Fruit fly (Drosophila melanogaster) whole organism, embryonic: ENCODE results near the gene ND-23.

Experiments
- Antp ChIP-seq: fragments of 200-800 bp; sonication (Bioruptor generic); optimal IDR thresholded peaks from 3 replicates; lab custom pipeline; 2016; ENCODE audit warnings: missing biosample characterization, missing genetic modification characterization
- BEAF-32 ChIP-seq: fragments of 200-800 bp; sonication (Bioruptor generic); optimal IDR thresholded peaks from 3 replicates; lab custom pipeline; 2017; ENCODE audit warnings: missing biosample characterization, missing genetic modification characterization, mild to moderate bottlenecking, moderate library complexity, missing genetic modification reagents
- CG11093 ChIP-seq: fragments of 200-800 bp; sonication (Bioruptor generic); IDR thresholded peaks from 3 replicates; pipeline ENCODE4 v1.3.6; 2022; ENCODE audit warnings: missing biosample characterization, missing genetic modification characterization
- CG1233 ChIP-seq: fragments of 200-800 bp; sonication (Bioruptor generic); optimal IDR thresholded peaks from 4 replicates; lab custom pipeline; 2018; ENCODE audit warnings: missing biosample characterization, mild to moderate bottlenecking, missing genetic modification characterization
- CG12769 ChIP-seq: fragments of 200-800 bp; sonication (Bioruptor generic); optimal IDR thresholded peaks from 2 replicates; lab custom pipeline; 2019; ENCODE audit warnings: missing biosample characterization, mild to moderate bottlenecking, missing genetic modification characterization, moderate library complexity
- CG13287 ChIP-seq: fragments of 200-800 bp; sonication (Bioruptor generic); IDR thresholded peaks from 2 replicates; pipeline ENCODE4 v1.3.6; 2022; ENCODE audit warnings: missing biosample characterization, missing genetic modification characterization; ENCODE audit not compliant: partially characterized antibody
- CG15514 ChIP-seq: fragments of 200-800 bp; sonication (Bioruptor generic); optimal IDR thresholded peaks from 3 replicates; lab custom pipeline; 2017; ENCODE audit warnings: missing biosample characterization, missing genetic modification characterization, mild to moderate bottlenecking, moderate library complexity, missing genetic modification reagents
- CG1602 ChIP-seq: fragments of 200-800 bp; sonication (Bioruptor generic); optimal IDR thresholded peaks from 3 replicates; lab custom pipeline; 2016; ENCODE audit warnings: missing biosample characterization, missing genetic modification characterization
- CG1603 ChIP-seq: fragments of 200-800 bp; sonication (Bioruptor generic); optimal IDR thresholded peaks from 2 replicates; lab custom pipeline; 2019; ENCODE audit warnings: missing biosample characterization, mild to moderate bottlenecking, missing genetic modification characterization, moderate library complexity
- CG16779 ChIP-seq: fragments of 200-800 bp; sonication (Bioruptor generic); IDR thresholded peaks from 2 replicates; pipeline ENCODE4 v1.3.6; 2022; ENCODE audit warnings: missing biosample characterization, missing genetic modification characterization
- CG1832 ChIP-seq: fragments of 200-800 bp; sonication (Bioruptor generic); optimal IDR thresholded peaks from 2 replicates; lab custom pipeline; 2017; ENCODE audit warnings: missing biosample characterization, mild to moderate bottlenecking, missing genetic modification characterization, inconsistent platforms
- CG18599 ChIP-seq: fragments of 200-800 bp; sonication (Bioruptor generic); optimal IDR thresholded peaks from 3 replicates; lab custom pipeline; 2017; ENCODE audit warnings: missing biosample characterization, missing genetic modification characterization, mild to moderate bottlenecking, moderate library complexity, missing genetic modification reagents
- CG3065 ChIP-seq: fragments of 200-800 bp; sonication (Bioruptor generic); optimal IDR thresholded peaks from 2 replicates; lab custom pipeline; 2016; ENCODE audit warnings: missing biosample characterization, missing genetic modification characterization
- CG3726 ChIP-seq: fragments of 200-800 bp; sonication (Bioruptor generic); IDR thresholded peaks from 3 replicates; pipeline ENCODE4, ENCODE4 v1.3.6; 2022; ENCODE audit warnings: missing biosample characterization, missing genetic modification characterization
- CG4617 ChIP-seq: fragments of 200-800 bp; sonication (Bioruptor generic); optimal IDR thresholded peaks from 3 replicates; lab custom pipeline; 2016; ENCODE audit warnings: missing biosample characterization, missing genetic modification characterization, borderline replicate concordance
- CG7556 ChIP-seq: fragments of 200-800 bp; sonication (Bioruptor generic); optimal IDR thresholded peaks from 2 replicates; lab custom pipeline; 2017; ENCODE audit warnings: missing biosample characterization, mild to moderate bottlenecking, missing genetic modification characterization
- CG7963 ChIP-seq: fragments of 200-800 bp; sonication (Bioruptor generic); IDR thresholded peaks from 3 replicates; pipeline ENCODE4 v1.3.6; 2022; ENCODE audit warnings: missing biosample characterization, missing genetic modification characterization; ENCODE audit not compliant: partially characterized antibody
- CG9876 ChIP-seq: fragments of 200-800 bp; sonication (Bioruptor generic); optimal IDR thresholded peaks from 2 replicates; lab custom pipeline; 2016; ENCODE audit warnings: missing biosample characterization, missing genetic modification characterization
- D ChIP-seq, 2 experiments: fragments of 200-800 bp in 1 of 2; fragments of >200 bp in 1 of 2; sonication (Bioruptor generic) in 1 of 2; optimal IDR thresholded peaks; 2 replicates in 1 of 2; 3 replicates in 1 of 2; lab custom pipeline; 2017; ENCODE audit warnings: mild to moderate bottlenecking in 1 of 2, missing biosample characterization in 1 of 2, missing genetic modification characterization in 1 of 2, missing genetic modification reagents in 1 of 2
- Dbx ChIP-seq: fragments of 200-800 bp; sonication (Bioruptor generic); IDR thresholded peaks from 3 replicates; pipeline ENCODE4 v1.3.6; 2022; ENCODE audit warnings: missing biosample characterization, missing genetic modification characterization
- Dp ChIP-seq: fragments of 200-800 bp; sonication (Bioruptor generic); optimal IDR thresholded peaks from 2 replicates; lab custom pipeline; 2018; ENCODE audit warnings: missing biosample characterization, mild to moderate bottlenecking, missing genetic modification characterization, moderate library complexity
- ERR ChIP-seq: fragments of 200-800 bp; sonication (Bioruptor generic); optimal IDR thresholded peaks from 2 replicates; lab custom pipeline; 2016; ENCODE audit warnings: missing biosample characterization, missing genetic modification characterization
- HmgZ ChIP-seq: fragments of 200-800 bp; sonication (Bioruptor generic); optimal IDR thresholded peaks from 2 replicates; lab custom pipeline; 2018; ENCODE audit warnings: missing biosample characterization, mild to moderate bottlenecking, missing genetic modification characterization
- Hr51 ChIP-seq, 2 experiments: fragments of 200-800 bp; sonication (Bioruptor generic); optimal IDR thresholded peaks; 2 replicates in 1 of 2; 3 replicates in 1 of 2; lab custom pipeline; 2016 to 2018; ENCODE audit warnings: missing biosample characterization in 2 of 2, missing genetic modification characterization in 2 of 2, mild to moderate bottlenecking in 1 of 2, moderate library complexity in 1 of 2
- MBD-R2 ChIP-seq: fragments of 200-800 bp; sonication (Bioruptor generic); IDR thresholded peaks from 2 replicates; pipeline ENCODE4 v1.3.6; 2022; ENCODE audit warnings: missing biosample characterization, missing genetic modification characterization
- Med ChIP-seq: fragments of 200-800 bp; sonication (Bioruptor generic); peaks from one replicate; lab custom pipeline; 2016; ENCODE audit warnings: missing biosample characterization, missing genetic modification characterization, mild to moderate bottlenecking, inconsistent platforms, moderate library complexity
- Nf-YA ChIP-seq: fragments of 200-800 bp; sonication (Bioruptor generic); IDR thresholded peaks from 2 replicates; pipeline ENCODE4 v1.3.6; 2022; ENCODE audit warnings: missing biosample characterization, missing genetic modification characterization
- NfI ChIP-seq: fragments of 200-800 bp; sonication (Bioruptor generic); optimal IDR thresholded peaks from 3 replicates; lab custom pipeline; 2018; ENCODE audit warnings: missing biosample characterization, mild to moderate bottlenecking, missing genetic modification characterization, moderate library complexity
- Oaz ChIP-seq: fragments of 200-800 bp; sonication (Bioruptor generic); IDR thresholded peaks from 2 replicates; pipeline ENCODE4 v1.3.6; 2022; ENCODE audit warnings: missing biosample characterization, missing genetic modification characterization
- Rx ChIP-seq: fragments of 200-800 bp; sonication (Bioruptor generic); IDR thresholded peaks from 2 replicates; pipeline ENCODE4 v1.3.6; 2022; ENCODE audit warnings: missing biosample characterization, missing genetic modification characterization
- Sry-β ChIP-seq: fragments of 200-800 bp; sonication (Bioruptor generic); optimal IDR thresholded peaks from 2 replicates; lab custom pipeline; 2018; ENCODE audit warnings: missing biosample characterization, mild to moderate bottlenecking, missing genetic modification characterization, moderate library complexity
- Tbp ChIP-seq: fragments of >200 bp; optimal IDR thresholded peaks from 2 replicates; lab custom pipeline; 2018; ENCODE audit warnings: missing biosample characterization, missing genetic modification characterization
- Vsx1 ChIP-seq: fragments of 200-800 bp; sonication (Bioruptor generic); optimal IDR thresholded peaks from 2 replicates; lab custom pipeline; 2017; ENCODE audit warnings: missing biosample characterization, mild to moderate bottlenecking, missing genetic modification characterization, missing genetic modification reagents
- ap ChIP-seq: fragments of 200-800 bp; sonication (Bioruptor generic); IDR thresholded peaks from 2 replicates; pipeline ENCODE4 v1.3.6; 2022; ENCODE audit warnings: missing biosample characterization, missing genetic modification characterization
- br ChIP-seq: fragments of >200 bp; optimal IDR thresholded peaks from 2 replicates; lab custom pipeline; 2017
- fd96Cb ChIP-seq: fragments of 200-800 bp; sonication (Bioruptor generic); optimal IDR thresholded peaks from 2 replicates; lab custom pipeline; 2018; ENCODE audit warnings: missing biosample characterization, mild to moderate bottlenecking, missing genetic modification characterization, moderate library complexity
- gfzf ChIP-seq: fragments of 200-800 bp; sonication (Bioruptor generic); optimal IDR thresholded peaks from 2 replicates; lab custom pipeline; 2016; ENCODE audit warnings: missing biosample characterization, mild to moderate bottlenecking, missing genetic modification characterization, moderate library complexity
- grn ChIP-seq: fragments of 200-800 bp; sonication (Bioruptor generic); optimal IDR thresholded peaks from 3 replicates; lab custom pipeline; 2017; ENCODE audit warnings: missing biosample characterization, missing genetic modification characterization
- hth ChIP-seq: fragments of >200 bp; optimal IDR thresholded peaks from 2 replicates; lab custom pipeline; 2017; ENCODE audit warnings: inconsistent platforms
- insv ChIP-seq, 2 experiments: fragments of 200-800 bp; sonication (Bioruptor generic); optimal IDR thresholded peaks; 3 replicates each; lab custom pipeline; 2016 to 2018; ENCODE audit warnings: missing biosample characterization in 2 of 2, missing genetic modification characterization in 2 of 2
- jing ChIP-seq: fragments of 200-800 bp; sonication (Bioruptor generic); optimal IDR thresholded peaks from 2 replicates; lab custom pipeline; 2018; ENCODE audit warnings: missing biosample characterization, mild to moderate bottlenecking, missing genetic modification characterization
- kni ChIP-seq: fragments of 200-800 bp; sonication (Bioruptor generic); optimal IDR thresholded peaks from 3 replicates; lab custom pipeline; 2017; ENCODE audit warnings: mild to moderate bottlenecking, missing biosample characterization, missing genetic modification reagents, missing genetic modification characterization
- nerfin-2 ChIP-seq: fragments of 200-800 bp; sonication (Bioruptor generic); IDR thresholded peaks from 2 replicates; pipeline ENCODE4 v1.3.6; 2022; ENCODE audit warnings: missing biosample characterization, missing genetic modification characterization; ENCODE audit not compliant: partially characterized antibody
- pum ChIP-seq: fragments of 200-800 bp; sonication (Bioruptor generic); optimal IDR thresholded peaks from 2 replicates; lab custom pipeline; 2016; ENCODE audit warnings: missing biosample characterization, missing genetic modification characterization
- stwl ChIP-seq: fragments of 200-800 bp; sonication (Bioruptor generic); optimal IDR thresholded peaks from 3 replicates; lab custom pipeline; 2018; ENCODE audit warnings: missing biosample characterization, mild to moderate bottlenecking, missing genetic modification characterization, moderate library complexity
- vnd ChIP-seq: fragments of 200-800 bp; sonication (Bioruptor generic); IDR thresholded peaks from 3 replicates; pipeline ENCODE4 v1.3.6; 2022; ENCODE audit warnings: missing biosample characterization, missing genetic modification characterization; ENCODE audit not compliant: partially characterized antibody
- wek ChIP-seq: fragments of 200-800 bp; sonication (Bioruptor generic); optimal IDR thresholded peaks from 3 replicates; lab custom pipeline; 2018; ENCODE audit warnings: missing biosample characterization, mild to moderate bottlenecking, missing genetic modification characterization, moderate library complexity

ND-23 gene

DNA sequence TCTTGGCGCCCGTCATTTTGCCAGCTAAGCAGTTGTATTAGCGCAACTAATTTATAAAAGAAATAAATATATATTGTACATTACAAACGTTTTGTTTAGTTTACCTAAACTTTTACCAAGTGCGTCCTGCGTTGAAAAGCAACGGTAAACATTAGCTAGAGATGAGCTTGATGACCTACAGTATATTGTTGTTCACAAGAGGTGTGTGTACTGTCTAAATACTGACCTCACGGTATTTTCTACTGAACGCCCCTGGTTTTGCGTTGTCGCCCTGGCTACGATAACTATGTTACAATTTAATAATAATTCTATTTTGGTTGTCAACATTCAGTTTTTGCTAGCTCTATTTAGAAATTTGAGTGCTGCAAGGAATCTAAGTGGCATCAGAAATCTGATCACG, 44.5 kb downstream of the ND-23 start, which contains the start of gene Acyp2 (continued):
- TF ChIP-seq CG1233 (GFP tag; lab: Kevin White, UChicago) (no peak), kni (peak; percentile 9), HmgZ (tag; lab: Kevin White, UChicago) (peak; percentile 70), CG4617 (GFP tag; lab: Kevin White, UChicago) (peak; percentile 69)

DNA sequence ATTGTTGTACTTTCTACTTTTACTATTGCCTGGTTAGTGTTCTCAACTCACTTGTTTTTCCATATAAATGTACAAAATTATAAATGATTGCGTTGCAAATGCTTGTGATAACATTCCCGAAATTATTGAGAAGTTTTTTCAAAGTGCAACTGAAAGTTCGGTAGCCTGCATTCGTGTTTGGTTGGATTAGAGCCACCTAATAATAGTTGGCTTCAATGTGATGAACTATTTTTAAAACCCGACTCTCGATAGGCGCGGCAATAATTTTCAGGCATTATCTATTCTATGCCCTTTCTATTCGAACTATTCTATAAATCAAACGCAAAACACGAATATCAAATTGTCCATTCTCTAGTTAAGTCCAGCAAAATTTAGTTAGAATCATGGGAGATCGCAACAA, 48.7 kb downstream of the ND-23 start, which contains the start of gene Uros2:
TSS of gene Uros2 (plus strand) at position 301 of the 400 bp plus-strand sequence.
- no peak for TF ChIP-seq Antp (GFP tag; lab: Kevin White, UChicago)

dm6 chr3R:15786538-15786937, 50.4 kb downstream of the ND-23 start, which contains the start of gene CG9590:
Gene CG9590, plus strand, starts transcription at chr3R:15786703.
- TF ChIP-seq D (optimal IDR thresholded peaks at IDR 0.05; lab: Kevin White, UChicago): no peak
- no peak for TF ChIP-seq D (GFP tag; optimal IDR thresholded peaks at IDR 0.05; lab: Kevin White, UChicago)
- peak; percentile 34; the same call in 1 of the 2 replicates for TF ChIP-seq CG13287 (GFP tag; lab: Robert Waterston, UW)
- no peak for TF ChIP-seq ap (GFP tag; lab: Robert Waterston, UW)
- TF ChIP-seq Tbp (GFP tag; lab: Kevin White, UChicago): no peak
- no peak for TF ChIP-seq Sry-β (GFP tag; lab: Kevin White, UChicago)
- no peak for TF ChIP-seq CG12769 (tag; lab: Kevin White, UChicago)
- no peak for TF ChIP-seq nerfin-2
- peak; percentile 18 for TF ChIP-seq CG1603 (tag; lab: Kevin White, UChicago)
- TF ChIP-seq CG15514 (GFP tag; lab: Kevin White, UChicago): peak; percentile 1
- no peak for TF ChIP-seq fd96Cb
- TF ChIP-seq pum: no peak
- TF ChIP-seq CG3726 (GFP tag; lab: Robert Waterston, UW): no peak
- TF ChIP-seq CG1832 (GFP tag; lab: Kevin White, UChicago): no peak
- no peak for TF ChIP-seq ERR
- no peak for TF ChIP-seq gfzf
- TF ChIP-seq grn (GFP tag; lab: Kevin White, UChicago): no peak
- TF ChIP-seq Oaz (GFP tag; lab: Robert Waterston, UW): no peak
- peak; percentile 8 for TF ChIP-seq BEAF-32 (GFP tag; lab: Kevin White, UChicago)
- no peak for TF ChIP-seq CG11093 (GFP tag; lab: Robert Waterston, UW)
- no peak for TF ChIP-seq CG16779 (GFP tag; lab: Robert Waterston, UW)
- no peak for TF ChIP-seq CG9876 (GFP tag; lab: Kevin White, UChicago)
- no peak for TF ChIP-seq Hr51 (GFP tag; optimal IDR thresholded peaks at IDR 0.05; lab: Kevin White, UChicago)
- TF ChIP-seq CG7963 (GFP tag; lab: Robert Waterston, UW): no peak
- TF ChIP-seq Dbx (GFP tag; lab: Robert Waterston, UW): no peak
- TF ChIP-seq stwl (tag; lab: Kevin White, UChicago): peak; percentile 43
- no peak for TF ChIP-seq CG18599 (GFP tag; lab: Kevin White, UChicago)
- TF ChIP-seq jing: no peak
- no peak for TF ChIP-seq CG1602 (GFP tag; lab: Kevin White, UChicago)
- no peak for TF ChIP-seq CG3065 (GFP tag; lab: Kevin White, UChicago)
- no peak for TF ChIP-seq vnd
- no peak for TF ChIP-seq Med
- TF ChIP-seq NfI (GFP tag; lab: Kevin White, UChicago): no peak
- no peak for TF ChIP-seq hth (lab: Kevin White, UChicago)
- no peak for TF ChIP-seq Vsx1
- TF ChIP-seq Nf-YA (GFP tag; lab: Robert Waterston, UW): no peak
- TF ChIP-seq CG7556 (GFP tag; lab: Kevin White, UChicago): no peak
- no peak for TF ChIP-seq Rx (GFP tag; lab: Robert Waterston, UW)
- TF ChIP-seq insv (GFP tag; optimal IDR thresholded peaks at IDR 0.05; lab: Kevin White, UChicago): no peak
- TF ChIP-seq wek (GFP tag; lab: Kevin White, UChicago): no peak
- TF ChIP-seq Dp (GFP tag; lab: Kevin White, UChicago): peak; percentile 89
- TF ChIP-seq MBD-R2 (GFP tag; lab: Robert Waterston, UW): peak; percentile 87
- TF ChIP-seq br (lab: Kevin White, UChicago): no peak
